Fruit fly (Drosophila melanogaster): Measurements from ENCODE around the gene msi.

msi gene

dm6 chr3R:25631079-25631478 is 115.2 kb downstream of the msi start (continued):
- no peak for TF ChIP-seq Bgb (GFP tag; IDR thresholded peaks at IDR 0.05; ENCODE audit: partially characterized antibody)
- peak; percentile 53 for TF ChIP-seq repo (GFP tag; optimal IDR thresholded peaks at IDR 0.05)
- peak; percentile 37 for TF ChIP-seq CG11723 (GFP tag; optimal IDR thresholded peaks at IDR 0.05)
- peak; percentile 62 for TF ChIP-seq CG3847 (GFP tag; IDR thresholded peaks at IDR 0.05)
- TF ChIP-seq CG3838 (GFP tag; optimal IDR thresholded peaks at IDR 0.05) = no peak
- TF ChIP-seq YL-1 (GFP tag; optimal IDR thresholded peaks at IDR 0.05) = no peak
- no peak for TF ChIP-seq kay (GFP tag; optimal IDR thresholded peaks at IDR 0.05)
- TF ChIP-seq pan (optimal IDR thresholded peaks at IDR 0.05) = no peak
- TF ChIP-seq pan (GFP tag; optimal IDR thresholded peaks at IDR 0.05 in 1 of 2, IDR thresholded peaks at IDR 0.05 in 1 of 2) = peak in 1 of 2 experiments; percentile 75
- TF ChIP-seq dati (GFP tag; IDR thresholded peaks at IDR 0.05) = no peak
- peak; percentile 44; the same call in 1 of the 2 replicates for TF ChIP-seq CG11085 (GFP tag; IDR thresholded peaks at IDR 0.05)
- peak; percentile 25 for TF ChIP-seq Mad (GFP tag; optimal IDR thresholded peaks at IDR 0.05)
- peak; percentile 34 for TF ChIP-seq Bteb2 (GFP tag; optimal IDR thresholded peaks at IDR 0.05)
- peak; percentile 66 for TF ChIP-seq Blimp-1 (GFP tag; optimal IDR thresholded peaks at IDR 0.05)
- TF ChIP-seq CG15073 (GFP tag; optimal IDR thresholded peaks at IDR 0.05) = no peak
- TF ChIP-seq CG10147 (GFP tag; optimal IDR thresholded peaks at IDR 0.05) = peak; percentile 64
- TF ChIP-seq crc (GFP tag; optimal IDR thresholded peaks at IDR 0.05) = peak; percentile 56
- peak; percentile 68 for TF ChIP-seq CoRest (tag; optimal IDR thresholded peaks at IDR 0.05)
- TF ChIP-seq CG2116 (GFP tag; optimal IDR thresholded peaks at IDR 0.05) = no peak
- TF ChIP-seq Vsx1 (GFP tag; optimal IDR thresholded peaks at IDR 0.05) = no peak
- no peak for TF ChIP-seq hth (optimal IDR thresholded peaks at IDR 0.05)
- TF ChIP-seq Usf (GFP tag; optimal IDR thresholded peaks at IDR 0.05) = no peak
- peak; percentile 15 for TF ChIP-seq sima (GFP tag; optimal IDR thresholded peaks at IDR 0.05)
- no peak for TF ChIP-seq CG16813 (GFP tag; IDR thresholded peaks at IDR 0.05; ENCODE audit: partially characterized antibody)
- no peak for TF ChIP-seq ham (GFP tag; IDR thresholded peaks at IDR 0.05)
- peak; percentile 17 for TF ChIP-seq Max (GFP tag; optimal IDR thresholded peaks at IDR 0.05)
- TF ChIP-seq ftz-f1 (GFP tag; optimal IDR thresholded peaks at IDR 0.05) = no peak
- TF ChIP-seq CG13287 (GFP tag; IDR thresholded peaks at IDR 0.05; ENCODE audit: partially characterized antibody) = no peak
- peak; percentile 31 for TF ChIP-seq CG15514 (GFP tag; optimal IDR thresholded peaks at IDR 0.05)
- peak; percentile 32 for TF ChIP-seq CG14710 (tag; optimal IDR thresholded peaks at IDR 0.05)
- peak; percentile 64 for TF ChIP-seq jumu (GFP tag; optimal IDR thresholded peaks at IDR 0.05)
- peak; percentile 44 for TF ChIP-seq NK7.1 (GFP tag; optimal IDR thresholded peaks at IDR 0.05)
- no peak for TF ChIP-seq vnd (GFP tag; IDR thresholded peaks at IDR 0.05; ENCODE audit: partially characterized antibody)
- peak; percentile 49; the same call in 1 of the 2 replicates for TF ChIP-seq gsb (GFP tag; IDR thresholded peaks at IDR 0.05)
- peak; percentile 40; the same call in 1 of the 2 replicates for TF ChIP-seq gt (GFP tag; IDR thresholded peaks at IDR 0.05)
- TF ChIP-seq CG2129 (GFP tag; IDR thresholded peaks at IDR 0.05; ENCODE audit: partially characterized antibody) = no peak
- 0 out of 2 replicates have a peak, but pooled peaks have one; percentile 30 for TF ChIP-seq CG4360 (GFP tag; IDR thresholded peaks at IDR 0.05)
- TF ChIP-seq pb (GFP tag; optimal IDR thresholded peaks at IDR 0.05) = peak; percentile 6
- peak; percentile 75 for TF ChIP-seq mam (GFP tag; optimal IDR thresholded peaks at IDR 0.05)
- peak; percentile 77 for TF ChIP-seq CG2712 (tag; optimal IDR thresholded peaks at IDR 0.05)
- no peak for TF ChIP-seq sc (optimal IDR thresholded peaks at IDR 0.05)
- peak; percentile 63 for TF ChIP-seq sc (GFP tag; optimal IDR thresholded peaks at IDR 0.05)
- peak; percentile 59 for TF ChIP-seq Hsf (GFP tag; optimal IDR thresholded peaks at IDR 0.05)
- no peak for TF ChIP-seq usp (GFP tag; optimal IDR thresholded peaks at IDR 0.05)
- no peak for TF ChIP-seq CG12299 (tag; optimal IDR thresholded peaks at IDR 0.05)
- TF ChIP-seq tgo (GFP tag; IDR thresholded peaks at IDR 0.05) = peak; percentile 62
- peak; percentile 48; the same call in 1 of the 2 replicates for TF ChIP-seq sim (GFP tag; IDR thresholded peaks at IDR 0.05)
- TF ChIP-seq luna (GFP tag; optimal IDR thresholded peaks at IDR 0.05) = no peak
- peak; percentile 80 for TF ChIP-seq dmrt99B (tag; optimal IDR thresholded peaks at IDR 0.05)
- peak; percentile 54 for TF ChIP-seq CG12659 (GFP tag; optimal IDR thresholded peaks at IDR 0.05)
- TF ChIP-seq Kr (GFP tag; optimal IDR thresholded peaks at IDR 0.05) = no peak
- TF ChIP-seq CG12155 (GFP tag; optimal IDR thresholded peaks at IDR 0.05) = peak; percentile 11
